Fruit fly (Drosophila melanogaster) whole organism: ENCODE results near the gene mus301.

ENCODE experiments used
- CG8478 ChIP-seq: fragments of >200 bp; optimal IDR thresholded peaks from 2 replicates; lab custom pipeline; 2018; ENCODE audit warnings: inconsistent platforms
- Dll ChIP-seq: fragments of >200 bp; optimal IDR thresholded peaks from 2 replicates; lab custom pipeline; 2017
- pan ChIP-seq: fragments of >200 bp; optimal IDR thresholded peaks from 2 replicates; lab custom pipeline; 2017
- psq ChIP-seq: fragments of >200 bp; optimal IDR thresholded peaks from 2 replicates; lab custom pipeline; 2017

dm6 chr3L:8137448-8137906 is at the start of gene mus301, which contains the start of gene Setx:
- TF ChIP-seq psq (lab: Kevin White, UChicago) (no peak), CG8478 (lab: Kevin White, UChicago) (no peak), pan (lab: Kevin White, UChicago) (no peak), Dll (no peak)
